Fruit fly (Drosophila melanogaster) whole organism, pupa: ENCODE data around the gene Pnn.
A peak's percentile ranks its signal among the peaks of the same experiment; 100 is the strongest.

ENCODE experiments used
- CG12605 ChIP-seq: fragments of 200-800 bp; sonication (Bioruptor generic); IDR thresholded peaks from 2 replicates; pipeline ENCODE4 v1.3.6; 2022; ENCODE audit warnings: missing biosample characterization, missing genetic modification characterization
- CG15710 ChIP-seq: fragments of 200-800 bp; sonication (Bioruptor generic); optimal IDR thresholded peaks from 2 replicates; lab custom pipeline; 2018; ENCODE audit warnings: missing biosample characterization, mild to moderate bottlenecking, missing genetic modification characterization, moderate library complexity
- CG17806 ChIP-seq: fragments of 200-800 bp; sonication (Bioruptor generic); optimal IDR thresholded peaks from 2 replicates; lab custom pipeline; 2018; ENCODE audit warnings: missing biosample characterization, mild to moderate bottlenecking, missing genetic modification characterization, moderate library complexity
- CG32121 ChIP-seq: fragments of 200-800 bp; sonication (Bioruptor generic); IDR thresholded peaks from 2 replicates; pipeline ENCODE4 v1.3.6; 2022; ENCODE audit warnings: missing biosample characterization, missing genetic modification characterization
- CG34367 ChIP-seq: fragments of 200-800 bp; sonication (Bioruptor generic); optimal IDR thresholded peaks from 2 replicates; lab custom pipeline; 2018; ENCODE audit warnings: missing biosample characterization, mild to moderate bottlenecking, missing genetic modification characterization
- CG4496 ChIP-seq: fragments of 200-800 bp; sonication (Bioruptor generic); IDR thresholded peaks from 3 replicates; pipeline ENCODE4 v1.3.6; 2022; ENCODE audit warnings: missing biosample characterization, missing genetic modification characterization
- CG8159 ChIP-seq: fragments of 200-800 bp; sonication (Bioruptor generic); optimal IDR thresholded peaks from 3 replicates; lab custom pipeline; 2018; ENCODE audit warnings: missing biosample characterization, mild to moderate bottlenecking, missing genetic modification characterization, moderate library complexity
- CG8301 ChIP-seq: fragments of 200-800 bp; sonication (Bioruptor generic); optimal IDR thresholded peaks from 2 replicates; lab custom pipeline; 2018; ENCODE audit warnings: missing biosample characterization, mild to moderate bottlenecking, missing genetic modification characterization
- CG9948 ChIP-seq: fragments of 200-800 bp; sonication (Bioruptor generic); optimal IDR thresholded peaks from 2 replicates; lab custom pipeline; 2018; ENCODE audit warnings: missing biosample characterization, mild to moderate bottlenecking, missing genetic modification characterization, moderate library complexity
- EcR ChIP-seq: fragments of 200-800 bp; sonication (Bioruptor generic); optimal IDR thresholded peaks from 3 replicates; lab custom pipeline; 2019; ENCODE audit warnings: missing biosample characterization, missing genetic modification characterization, mild to moderate bottlenecking, moderate library complexity, missing genetic modification reagents
- Ets98B ChIP-seq: fragments of 200-800 bp; sonication (Bioruptor generic); IDR thresholded peaks from 2 replicates; pipeline ENCODE4 v1.3.6; 2022; ENCODE audit warnings: missing biosample characterization, missing genetic modification characterization
- Pif1A ChIP-seq: fragments of 200-800 bp; sonication (Bioruptor generic); optimal IDR thresholded peaks from 3 replicates; lab custom pipeline; 2016; ENCODE audit warnings: missing biosample characterization, missing genetic modification characterization
- Pif1B ChIP-seq: fragments of 200-800 bp; sonication (Bioruptor generic); optimal IDR thresholded peaks from 3 replicates; lab custom pipeline; 2016; ENCODE audit warnings: missing biosample characterization, missing genetic modification characterization
- Snoo ChIP-seq: fragments of 200-800 bp; sonication (Bioruptor generic); optimal IDR thresholded peaks from 3 replicates; lab custom pipeline; 2017; ENCODE audit warnings: missing biosample characterization, mild to moderate bottlenecking, missing genetic modification characterization, inconsistent platforms
- fd96Ca ChIP-seq: fragments of 200-800 bp; sonication (Bioruptor generic); IDR thresholded peaks from 3 replicates; pipeline ENCODE4 v1.3.6; 2022; ENCODE audit warnings: missing biosample characterization, missing genetic modification characterization
- gl ChIP-seq: fragments of 200-800 bp; sonication (Bioruptor generic); optimal IDR thresholded peaks from 2 replicates; lab custom pipeline; 2018; ENCODE audit warnings: missing biosample characterization, mild to moderate bottlenecking, missing genetic modification characterization

Gene Pnn

dm6 chr3R:9779764-9780163 lies 39.1 kb downstream of the Pnn start, which contains the start of gene CG12947:
TSS of gene CG12947 (plus strand) at chr3R:9780064.
- no peak for TF ChIP-seq Pif1B
- TF ChIP-seq CG17806 (tag; lab: Kevin White, UChicago) = no peak
- TF ChIP-seq Pif1A (GFP tag; lab: Kevin White, UChicago) = no peak
- TF ChIP-seq CG34367 = no peak
- no peak; the same call in 1 of the 2 replicates for TF ChIP-seq Ets98B (GFP tag; lab: Robert Waterston, UW)
- peak; percentile 30 for TF ChIP-seq EcR (GFP tag; lab: Kevin White, UChicago)
- peak; percentile 21; the same call in 1 of the 3 replicates for TF ChIP-seq CG4496 (GFP tag; lab: Robert Waterston, UW)
- 0 out of 2 replicates have a peak, but pooled peaks have one; percentile 12 for TF ChIP-seq CG32121

- TF ChIP-seq CG32121 (no peak), CG34367 (no peak), CG9948 (tag; lab: Kevin White, UChicago) (peak; percentile 3), Snoo (tag; lab: Kevin White, UChicago) (no peak), CG4496 (GFP tag; lab: Robert Waterston, UW) (0 out of 3 replicates have a peak, but pooled peaks have one; percentile 21), gl (tag; lab: Kevin White, UChicago) (no peak), Pif1B (no peak), Pif1A (GFP tag; lab: Kevin White, UChicago) (no peak), CG8159 (peak; percentile 21), EcR (GFP tag; lab: Kevin White, UChicago) (peak; percentile 8), Ets98B (GFP tag; lab: Robert Waterston, UW) (no peak), CG12605 (GFP tag; lab: Robert Waterston, UW) (no peak), fd96Ca (GFP tag; lab: Robert Waterston, UW) (no peak)
Observed at dm6 chr3R:9783240-9783917, 42.7 kb downstream of the Pnn start.

- TF ChIP-seq CG4496 (GFP tag; lab: Robert Waterston, UW) (peak; percentile 64; the same call in 2 of the 3 replicates), CG8301 (tag; lab: Kevin White, UChicago) (no peak), Ets98B (GFP tag; lab: Robert Waterston, UW) (peak; percentile 11; the same call in 1 of the 2 replicates)
Observed at dm6 chr3R:9784341-9785062, 43.8 kb downstream of the Pnn start, which contains the start of the genes MtnA and CG8500. TSS of gene MtnA (minus strand) at chr3R:9784370. TSS of gene CG8500 (plus strand) at chr3R:9784653.

- TF ChIP-seq Snoo (tag; lab: Kevin White, UChicago) (peak; percentile 25), CG8301 (tag; lab: Kevin White, UChicago) (peak; percentile 28), CG34367 (peak; percentile 6), EcR (GFP tag; lab: Kevin White, UChicago) (peak; percentile 91), CG17806 (tag; lab: Kevin White, UChicago) (peak; percentile 11), gl (tag; lab: Kevin White, UChicago) (no peak), CG4496 (GFP tag; lab: Robert Waterston, UW) (no peak), CG15710 (peak; percentile 52), CG8159 (peak; percentile 61), CG9948 (tag; lab: Kevin White, UChicago) (peak; percentile 29), Ets98B (GFP tag; lab: Robert Waterston, UW) (no peak), fd96Ca (GFP tag; lab: Robert Waterston, UW) (no peak)
Observed at dm6 chr3R:9791177-9791806, 50.6 kb downstream of the Pnn start, which contains the start of the genes CG12945 and CG8507. TSS of gene CG12945 (minus strand) at chr3R:9791221. TSS of gene CG8507 (plus strand) at chr3R:9791483.
